Worm (Caenorhabditis elegans) whole organism, L4/young adult: ENCODE results near the gene F18H3.1.

Experiments
- W03F9.2 ChIP-seq: fragments of 150-350 bp; optimal IDR thresholded peaks from 2 replicates; lab custom pipeline; 2014; ENCODE audit warnings: missing biosample characterization, missing genetic modification characterization
- dao-5 ChIP-seq: sonication (generic microtip); optimal IDR thresholded peaks from 2 replicates; lab custom pipeline; 2016; ENCODE audit warnings: missing genotype, missing genetic modification characterization, moderate library complexity, missing compliant biosample characterization
- him-1 ChIP-seq: sonication (generic microtip); optimal IDR thresholded peaks from 2 replicates; lab custom pipeline; 2016; ENCODE audit warnings: missing genotype, missing genetic modification reagents, missing genetic modification characterization, missing compliant biosample characterization

Gene F18H3.1

ce11 chrX:13507233-13507632 is 12.2 kb upstream of the F18H3.1 start, which contains the start of gene H06A10.1:
Gene H06A10.1 (plus strand): TSS chrX:13507533.
- no peak for TF ChIP-seq him-1 (tag; lab: Kevin White, UChicago)
- no peak for TF ChIP-seq W03F9.2 (tag; lab: Kevin White, UChicago)
- no peak for TF ChIP-seq dao-5 (tag; lab: Kevin White, UChicago)

DNA sequence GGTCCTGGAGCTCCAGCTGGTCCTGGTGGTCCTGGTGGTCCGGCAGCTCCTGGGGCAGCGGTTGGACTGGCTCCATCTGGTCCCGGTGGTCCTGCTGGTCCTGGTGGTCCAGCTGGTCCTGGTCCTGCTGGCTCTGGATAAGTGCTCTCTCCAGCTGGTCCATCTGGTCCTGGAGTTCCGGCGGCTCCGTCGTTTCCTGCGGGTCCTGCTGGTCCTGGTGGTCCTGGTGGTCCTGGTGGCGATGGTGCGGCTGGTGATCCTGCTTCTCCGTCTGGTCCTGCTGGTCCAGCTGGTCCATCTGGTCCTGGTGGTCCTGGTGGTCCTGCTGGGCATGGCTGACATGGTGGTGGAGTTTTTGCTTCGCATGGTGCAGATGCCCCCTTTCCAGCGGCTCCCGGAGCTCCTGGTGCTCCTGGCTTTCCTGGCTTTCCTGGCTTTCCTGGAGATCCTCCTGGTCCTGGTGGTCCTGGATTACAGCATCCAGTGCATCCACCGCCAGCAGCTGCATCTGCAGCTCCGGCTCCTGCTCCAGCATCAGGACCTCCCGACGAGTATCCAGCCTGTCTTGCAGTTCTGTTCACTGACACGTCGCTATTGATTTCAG is 9.1 kb upstream of the F18H3.1 start:
- TF ChIP-seq W03F9.2 (tag; lab: Kevin White, UChicago) (no peak), him-1 (tag; lab: Kevin White, UChicago) (no peak)

DNA sequence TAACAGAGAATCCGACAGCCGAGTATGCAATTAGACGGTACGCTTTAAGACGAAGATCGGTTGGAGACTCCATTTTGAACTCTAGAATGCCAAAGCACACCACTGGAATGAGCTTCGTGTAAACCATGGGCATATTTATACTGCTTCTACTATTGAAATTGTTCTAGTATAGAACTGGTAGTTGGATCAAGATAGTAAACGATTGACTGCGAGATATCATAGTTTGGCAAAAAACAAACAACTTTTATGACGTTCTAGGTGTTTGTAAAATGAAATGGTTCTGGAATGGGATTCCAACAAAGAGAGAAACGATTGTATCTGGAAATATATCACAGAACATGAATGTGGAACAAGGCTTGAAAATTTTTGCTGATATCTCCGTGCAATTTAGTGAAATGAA is 8.5 kb upstream of the F18H3.1 start, which contains the start of gene col-185:
col-185 (minus strand) TSS at position 101 of the 400 bp plus-strand sequence.
- TF ChIP-seq W03F9.2 (tag; lab: Kevin White, UChicago) (no peak), dao-5 (tag; lab: Kevin White, UChicago) (no peak), him-1 (tag; lab: Kevin White, UChicago) (no peak)

DNA sequence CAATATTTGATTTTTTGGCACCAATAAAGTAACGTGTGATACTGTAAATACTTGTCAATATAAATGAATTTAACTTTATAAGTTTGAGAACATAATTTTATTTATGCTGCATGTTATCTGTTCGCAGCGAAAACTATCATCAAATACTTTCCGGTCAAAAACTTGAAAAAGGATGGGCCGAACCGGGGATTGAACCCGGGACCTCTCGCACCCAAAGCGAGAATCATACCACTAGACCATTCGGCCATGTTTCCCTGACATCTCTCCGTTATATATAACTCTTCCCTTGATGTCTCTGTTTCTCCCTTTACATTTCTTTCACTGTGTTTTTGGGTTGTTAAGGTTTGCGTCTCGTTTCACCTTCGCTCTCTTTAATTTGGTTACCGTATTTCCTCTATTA is 7.7 kb upstream of the F18H3.1 start:
- TF ChIP-seq him-1 (tag; lab: Kevin White, UChicago), result peak; percentile 61
- peak; percentile 78 for TF ChIP-seq dao-5 (tag; lab: Kevin White, UChicago)
- peak; percentile 49 for TF ChIP-seq W03F9.2 (tag; lab: Kevin White, UChicago)

DNA sequence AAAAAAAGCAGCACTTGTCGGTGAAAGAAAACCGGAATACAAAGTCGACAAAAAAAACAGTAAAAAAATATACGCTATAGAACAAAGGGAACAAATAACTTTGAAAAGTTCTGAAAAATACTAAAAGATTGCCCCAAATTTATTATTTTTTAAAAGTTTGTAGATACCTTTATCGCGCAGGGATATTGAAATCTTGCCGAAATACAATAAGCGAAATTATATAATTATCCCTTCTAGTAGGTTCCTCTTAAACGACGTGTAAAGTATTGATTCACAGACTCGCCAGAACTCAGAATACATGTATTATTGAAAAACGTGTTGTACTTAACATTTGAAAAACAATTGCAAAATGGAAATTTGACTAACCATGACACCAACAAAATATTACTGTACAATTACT is 5.1 kb upstream of the F18H3.1 start:
- TF ChIP-seq him-1 (tag; lab: Kevin White, UChicago) (peak; percentile 94), dao-5 (tag; lab: Kevin White, UChicago) (no peak), W03F9.2 (tag; lab: Kevin White, UChicago) (peak; percentile 92)

ce11 chrX:13525094-13525493 is 5.6 kb downstream of the F18H3.1 start:
- TF ChIP-seq him-1 (tag; lab: Kevin White, UChicago) (no peak), dao-5 (tag; lab: Kevin White, UChicago) (no peak), W03F9.2 (tag; lab: Kevin White, UChicago) (no peak)

ce11 chrX:13526219-13527218 is 7.1 kb downstream of the F18H3.1 start:
- TF ChIP-seq W03F9.2 (tag; lab: Kevin White, UChicago), result no peak
- no peak for TF ChIP-seq dao-5 (tag; lab: Kevin White, UChicago)
- no peak for TF ChIP-seq him-1 (tag; lab: Kevin White, UChicago)

ce11 chrX:13527347-13528092 is 8.1 kb downstream of the F18H3.1 start, which contains the start of gene pab-2:
Gene pab-2 (minus strand): TSS chrX:13527415.
- TF ChIP-seq W03F9.2 (tag; lab: Kevin White, UChicago) (peak; percentile 69), him-1 (tag; lab: Kevin White, UChicago) (peak; percentile 81), dao-5 (tag; lab: Kevin White, UChicago) (no peak)

DNA sequence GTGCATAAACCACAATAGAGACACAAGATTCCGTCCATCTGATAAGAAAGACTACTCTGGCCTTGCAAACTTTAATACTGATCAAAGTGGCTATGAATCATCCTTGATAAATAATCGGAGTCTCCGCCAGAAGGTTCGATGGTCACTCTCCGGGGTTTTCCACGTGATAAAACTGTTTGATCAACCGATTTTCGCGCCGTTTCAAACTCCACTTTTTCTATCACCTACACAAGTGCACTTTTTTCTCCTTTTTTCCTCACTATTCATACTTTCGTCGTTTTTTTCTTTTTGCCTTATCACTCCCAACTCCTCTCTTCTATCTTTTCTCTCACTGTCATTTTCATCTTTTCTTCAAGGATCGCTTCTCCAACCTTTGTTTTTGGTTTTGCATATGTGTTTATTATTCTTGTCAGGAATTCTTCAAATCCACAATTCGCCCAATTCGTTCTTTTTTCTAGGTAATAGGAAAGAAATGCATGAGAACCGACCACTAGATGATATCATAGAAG is 9.2 kb downstream of the F18H3.1 start, which contains the start of gene F18H3.4:
F18H3.4 (plus strand) TSS at position 459 of the 509 bp plus-strand sequence.
- TF ChIP-seq W03F9.2 (tag; lab: Kevin White, UChicago) (peak; percentile 39), dao-5 (tag; lab: Kevin White, UChicago) (no peak), him-1 (tag; lab: Kevin White, UChicago) (no peak)

DNA sequence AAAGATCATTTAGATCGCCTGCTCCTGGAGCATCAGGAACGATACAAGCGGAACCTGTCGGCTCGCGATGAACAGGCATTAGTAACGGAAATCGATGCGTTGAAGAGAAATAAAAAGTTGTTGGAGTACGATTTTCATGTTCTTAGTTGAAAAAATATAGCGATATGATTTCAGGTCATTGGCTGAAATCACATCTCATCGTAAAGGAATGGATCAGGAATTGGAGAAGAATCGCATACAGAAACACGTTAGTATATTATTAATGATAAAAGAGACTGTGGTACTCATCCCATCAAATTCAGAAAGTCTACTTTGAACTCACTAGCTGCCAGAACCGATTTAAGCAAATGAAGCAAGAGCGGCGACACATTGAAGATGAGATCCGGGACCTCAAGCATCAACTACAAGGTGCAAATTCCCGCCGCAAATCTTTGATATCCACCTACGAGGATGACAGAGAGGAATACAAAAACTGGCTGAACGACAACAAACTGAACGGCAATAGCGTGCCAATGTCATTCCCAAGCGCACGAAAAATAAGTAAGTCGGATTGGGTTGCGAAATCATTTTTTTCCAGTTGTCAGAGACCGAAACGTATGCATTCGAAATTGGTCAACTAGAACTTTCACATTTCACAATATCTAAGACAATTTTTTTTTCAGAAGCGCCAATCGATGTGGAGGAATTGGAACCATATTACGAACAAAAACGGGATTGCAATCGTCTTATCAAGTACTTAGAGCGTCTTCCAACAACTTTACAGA is 10.7 kb downstream of the F18H3.1 start:
- TF ChIP-seq dao-5 (tag; lab: Kevin White, UChicago) (no peak), W03F9.2 (tag; lab: Kevin White, UChicago) (no peak), him-1 (tag; lab: Kevin White, UChicago) (no peak)

- TF ChIP-seq W03F9.2 (tag; lab: Kevin White, UChicago), result no peak
- no peak for TF ChIP-seq dao-5 (tag; lab: Kevin White, UChicago)
- TF ChIP-seq him-1 (tag; lab: Kevin White, UChicago), result peak; percentile 74
Measured at ce11 chrX:13532424-13533309, 13.2 kb downstream of the F18H3.1 start, which contains the start of gene acr-12. Gene acr-12 (plus strand): TSS chrX:13532853.
